Fruit fly (Drosophila melanogaster): Measurements from ENCODE around the gene CG14823.

The CG14823 gene

DNA sequence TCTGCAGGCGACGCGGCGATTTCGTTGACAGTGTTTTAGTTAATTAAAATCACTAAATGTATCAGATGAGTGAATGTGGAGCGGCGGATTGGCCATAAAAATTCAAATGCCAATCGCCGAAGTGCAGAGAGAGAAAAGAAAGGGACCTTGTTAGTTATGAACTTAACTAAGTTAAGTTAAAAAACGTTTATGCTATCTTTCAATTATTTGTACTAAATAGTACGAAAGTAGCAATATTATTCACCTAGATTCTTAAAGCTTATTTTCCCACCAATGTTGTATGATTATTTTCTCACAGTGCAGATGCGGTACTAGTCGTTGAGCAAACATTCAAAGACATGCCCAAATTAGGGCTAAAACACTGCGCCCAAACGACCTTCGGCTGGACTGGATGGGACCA is 24.6 kb downstream of the CG14823 start (continued):
- TF ChIP-seq CG7928 (GFP tag; optimal IDR thresholded peaks at IDR 0.05): no peak
- TF ChIP-seq NFAT (GFP tag; IDR thresholded peaks at IDR 0.05): no peak
- TF ChIP-seq CG5180 (GFP tag; optimal IDR thresholded peaks at IDR 0.05): peak; percentile 61
- TF ChIP-seq az2 (GFP tag; optimal IDR thresholded peaks at IDR 0.05): peak; percentile 44
- TF ChIP-seq CG7963 (GFP tag; IDR thresholded peaks at IDR 0.05; ENCODE audit: partially characterized antibody): no peak
- TF ChIP-seq shn (GFP tag; optimal IDR thresholded peaks at IDR 0.05): no peak
- TF ChIP-seq odd (GFP tag; optimal IDR thresholded peaks at IDR 0.05): peak; percentile 25
- TF ChIP-seq CG32532 (GFP tag; IDR thresholded peaks at IDR 0.05): peak; percentile 59
- no peak for TF ChIP-seq ash1 (GFP tag; optimal IDR thresholded peaks at IDR 0.05)
- peak; percentile 39 for TF ChIP-seq CG6813 (GFP tag; optimal IDR thresholded peaks at IDR 0.05)
- no peak for TF ChIP-seq NK7.1 (GFP tag; optimal IDR thresholded peaks at IDR 0.05)
- TF ChIP-seq CG17829 (tag; optimal IDR thresholded peaks at IDR 0.05): peak; percentile 77
- TF ChIP-seq CG4730 (GFP tag; IDR thresholded peaks at IDR 0.05): peak; percentile 56
- peak; percentile 71 for TF ChIP-seq Sox100B (GFP tag; optimal IDR thresholded peaks at IDR 0.05)
- TF ChIP-seq ranshi (GFP tag; IDR thresholded peaks at IDR 0.05): peak; percentile 58; the same call in 1 of the 2 replicates
- TF ChIP-seq gem (tag; optimal IDR thresholded peaks at IDR 0.05): peak; percentile 77
- TF ChIP-seq Nf-YC (tag; optimal IDR thresholded peaks at IDR 0.05): peak; percentile 57
- TF ChIP-seq CG3281 (GFP tag; optimal IDR thresholded peaks at IDR 0.05): peak; percentile 59
- TF ChIP-seq ken (GFP tag; IDR thresholded peaks at IDR 0.05): peak; percentile 39; the same call in 1 of the 3 replicates
- TF ChIP-seq CG17912 (GFP tag; optimal IDR thresholded peaks at IDR 0.05): no peak
- no peak for TF ChIP-seq sna (GFP tag; IDR thresholded peaks at IDR 0.05; ENCODE audit: partially characterized antibody)
- no peak for TF ChIP-seq Dll (GFP tag; IDR thresholded peaks at IDR 0.05; ENCODE audit: partially characterized antibody)
- TF ChIP-seq gsb (GFP tag; IDR thresholded peaks at IDR 0.05): peak; percentile 40; the same call in 1 of the 2 replicates
- TF ChIP-seq disco-r (GFP tag; optimal IDR thresholded peaks at IDR 0.05): no peak
- peak; percentile 27 for TF ChIP-seq CG16863 (GFP tag; optimal IDR thresholded peaks at IDR 0.05)
- TF ChIP-seq Optix (GFP tag; IDR thresholded peaks at IDR 0.05): peak; percentile 56; the same call in 2 of the 3 replicates
- peak; percentile 67 for TF ChIP-seq row (GFP tag; IDR thresholded peaks at IDR 0.05)
- peak; percentile 52 for TF ChIP-seq CG18764 (GFP tag; optimal IDR thresholded peaks at IDR 0.05)
- TF ChIP-seq Stat92E (GFP tag; optimal IDR thresholded peaks at IDR 0.05): no peak
- TF ChIP-seq CG6175 (GFP tag; IDR thresholded peaks at IDR 0.05): peak; percentile 37; the same call in 1 of the 3 replicates
- TF ChIP-seq Sox102F (GFP tag; optimal IDR thresholded peaks at IDR 0.05): peak; percentile 74
- peak; percentile 21 for TF ChIP-seq jumu (GFP tag; optimal IDR thresholded peaks at IDR 0.05)
- TF ChIP-seq ewg (GFP tag; optimal IDR thresholded peaks at IDR 0.05): peak; percentile 2
- TF ChIP-seq Rfx (GFP tag; IDR thresholded peaks at IDR 0.05): peak; percentile 71
- no peak for TF ChIP-seq Dip3 (GFP tag; optimal IDR thresholded peaks at IDR 0.05)
- no peak for TF ChIP-seq ftz-f1 (GFP tag; optimal IDR thresholded peaks at IDR 0.05)
- TF ChIP-seq CG14667 (GFP tag; IDR thresholded peaks at IDR 0.05): peak; percentile 68
- no peak for TF ChIP-seq z (GFP tag; IDR thresholded peaks at IDR 0.05)
- peak; percentile 41 for TF ChIP-seq ATbp (GFP tag; optimal IDR thresholded peaks at IDR 0.05)
- no peak for TF ChIP-seq Doc2 (GFP tag; IDR thresholded peaks at IDR 0.05)
- TF ChIP-seq Asciz (GFP tag; optimal IDR thresholded peaks at IDR 0.05): peak; percentile 50
- peak; percentile 69 for TF ChIP-seq CG4820 (GFP tag; optimal IDR thresholded peaks at IDR 0.05)
- no peak for TF ChIP-seq sug (tag; optimal IDR thresholded peaks at IDR 0.05)
- TF ChIP-seq ara (GFP tag; IDR thresholded peaks at IDR 0.05): peak; percentile 64
- peak; percentile 86 for TF ChIP-seq dysf (GFP tag; IDR thresholded peaks at IDR 0.05)
- peak; percentile 48 for TF ChIP-seq CG9609 (GFP tag; optimal IDR thresholded peaks at IDR 0.05)
- no peak for TF ChIP-seq Dref (GFP tag; IDR thresholded peaks at IDR 0.05)
- peak; percentile 67 for TF ChIP-seq CG7372 (GFP tag; IDR thresholded peaks at IDR 0.05)
- no peak for TF ChIP-seq Adf1 (GFP tag; IDR thresholded peaks at IDR 0.05)
- 0 out of 2 replicates have a peak, but pooled peaks have one; percentile 48 for TF ChIP-seq Nf-YA (GFP tag; IDR thresholded peaks at IDR 0.05)
- peak; percentile 9 for TF ChIP-seq CG31365 (tag; optimal IDR thresholded peaks at IDR 0.05)

Measured in whole organism, embryonic.